5 fruit fly cellular contexts compared by ENCODE assay signal in genomic region chr2L:7799804-7800433, dm6.
TF ChIP-seq lines count a peak whose summit lies in the region.

Gene Herp, minus strand, starts transcription at chr2L:7800058.
Gene r2d2, plus strand, starts transcription at chr2L:7800147.

- TF ChIP-seq CTCF in whole organism, embryonic (GFP tag; optimal IDR thresholded peaks at IDR 0.05; lab: Kevin White, UChicago), result peak; percentile 36

TF ChIP-seq in whole organism, adult, 20 proteins besides CTCF, POLR2A, EP300 and RAD21 (continues in another document):
- TF ChIP-seq CG14711 (tag; optimal IDR thresholded peaks at IDR 0.05; lab: Kevin White, UChicago) (peak; percentile 85), kay (GFP tag; lab: Kevin White, UChicago; ENCODE audit: borderline replicate concordance) (peak; percentile 84), Hr96 (GFP tag; optimal IDR thresholded peaks at IDR 0.05; lab: Kevin White, UChicago) (peak; percentile 96), toe (GFP tag; optimal IDR thresholded peaks at IDR 0.05; lab: Kevin White, UChicago) (peak; percentile 97), CG1620 (GFP tag; optimal IDR thresholded peaks at IDR 0.05; lab: Kevin White, UChicago) (peak; percentile 92), ovo (GFP tag; optimal IDR thresholded peaks at IDR 0.05; lab: Kevin White, UChicago) (peak; percentile 90), CG12768 (GFP tag; optimal IDR thresholded peaks at IDR 0.05; lab: Kevin White, UChicago) (peak; percentile 96), tj (GFP tag; optimal IDR thresholded peaks at IDR 0.05; lab: Kevin White, UChicago) (peak; percentile 68), Mnt (GFP tag; optimal IDR thresholded peaks at IDR 0.05; lab: Kevin White, UChicago) (peak; percentile 90), CG7045 (GFP tag; optimal IDR thresholded peaks at IDR 0.05; lab: Kevin White, UChicago) (peak; percentile 90), Crg-1 (GFP tag; optimal IDR thresholded peaks at IDR 0.05; lab: Kevin White, UChicago) (peak; percentile 89), bab1 (GFP tag; optimal IDR thresholded peaks at IDR 0.05; lab: Kevin White, UChicago) (peak; percentile 89), CG11617 (GFP tag; optimal IDR thresholded peaks at IDR 0.05; lab: Kevin White, UChicago) (peak; percentile 91), Clk (GFP tag; optimal IDR thresholded peaks at IDR 0.05; lab: Kevin White, UChicago) (peak; percentile 73), pad (GFP tag; optimal IDR thresholded peaks at IDR 0.05; lab: Kevin White, UChicago) (peak; percentile 79), cnc (optimal IDR thresholded peaks at IDR 0.05; lab: Kevin White, UChicago) (peak in 1 of 2 experiments; percentile 33), CG7101 (tag; optimal IDR thresholded peaks at IDR 0.05; lab: Kevin White, UChicago) (peak; percentile 91), cic (GFP tag; optimal IDR thresholded peaks at IDR 0.05; lab: Kevin White, UChicago) (peak; percentile 66)

TF ChIP-seq in whole organism, embryonic, 481 proteins besides CTCF, POLR2A, EP300 and RAD21 (continues in another document):
- TF ChIP-seq NfI (GFP tag; optimal IDR thresholded peaks at IDR 0.05; lab: Kevin White, UChicago), result peak; percentile 88
- peak; percentile 62 for TF ChIP-seq CG6683 (GFP tag; optimal IDR thresholded peaks at IDR 0.05; lab: Kevin White, UChicago)
- peak; percentile 92 for TF ChIP-seq CG7372 (GFP tag; IDR thresholded peaks at IDR 0.05; lab: Robert Waterston, UW)
- peak; percentile 81 for TF ChIP-seq tap (tag; optimal IDR thresholded peaks at IDR 0.05; lab: Kevin White, UChicago)
- TF ChIP-seq ase (GFP tag; IDR thresholded peaks at IDR 0.05; lab: Robert Waterston, UW), result peak; percentile 73; the same call in 2 of the 3 replicates
- peak; percentile 73 for TF ChIP-seq ab (GFP tag; optimal IDR thresholded peaks at IDR 0.05; lab: Kevin White, UChicago)
- TF ChIP-seq bbx (GFP tag; IDR thresholded peaks at IDR 0.05; lab: Robert Waterston, UW; ENCODE audit: partially characterized antibody), result peak; percentile 63
- peak; percentile 66 for TF ChIP-seq Deaf1 (tag; optimal IDR thresholded peaks at IDR 0.05; lab: Kevin White, UChicago)
- peak in 1 of 2 experiments; percentile 91 for TF ChIP-seq Hr78 (GFP tag; optimal IDR thresholded peaks at IDR 0.05; lab: Kevin White, UChicago)
- peak; percentile 80 for TF ChIP-seq CG7357 (GFP tag; IDR thresholded peaks at IDR 0.05; lab: Robert Waterston, UW)
- TF ChIP-seq onecut (GFP tag; IDR thresholded peaks at IDR 0.05; lab: Robert Waterston, UW), result peak; percentile 86
- peak; percentile 93 for TF ChIP-seq Hmr (GFP tag; optimal IDR thresholded peaks at IDR 0.05; lab: Kevin White, UChicago)
- peak; percentile 93 for TF ChIP-seq CG13894 (tag; optimal IDR thresholded peaks at IDR 0.05; lab: Kevin White, UChicago)
- TF ChIP-seq yki (optimal IDR thresholded peaks at IDR 0.05; lab: Kevin White, UChicago), result no peak
- peak; percentile 67 for TF ChIP-seq ro (GFP tag; IDR thresholded peaks at IDR 0.05; lab: Robert Waterston, UW)
- TF ChIP-seq gce (GFP tag; IDR thresholded peaks at IDR 0.05; lab: Robert Waterston, UW), result peak; percentile 47; the same call in 1 of the 3 replicates
- peak; percentile 96 for TF ChIP-seq Antp (GFP tag; optimal IDR thresholded peaks at IDR 0.05; lab: Kevin White, UChicago)
- peak; percentile 80; the same call in 2 of the 3 replicates for TF ChIP-seq jigr1 (GFP tag; IDR thresholded peaks at IDR 0.05; lab: Robert Waterston, UW)

TF ChIP-seq in whole organism, prepupa, 60 proteins besides CTCF, POLR2A, EP300 and RAD21 (continues in another document):
- TF ChIP-seq CG10669 (GFP tag; optimal IDR thresholded peaks at IDR 0.05; lab: Kevin White, UChicago) (peak; percentile 86), Eip93F (GFP tag; optimal IDR thresholded peaks at IDR 0.05; lab: Kevin White, UChicago) (no peak), dac (GFP tag; optimal IDR thresholded peaks at IDR 0.05; lab: Kevin White, UChicago) (peak; percentile 80), Blimp-1 (GFP tag; optimal IDR thresholded peaks at IDR 0.05; lab: Kevin White, UChicago) (peak; percentile 73), CG15336 (GFP tag; IDR thresholded peaks at IDR 0.05; lab: Robert Waterston, UW) (peak; percentile 76; the same call in 1 of the 2 replicates), esn (GFP tag; optimal IDR thresholded peaks at IDR 0.05; lab: Kevin White, UChicago) (peak; percentile 90), Met (GFP tag; optimal IDR thresholded peaks at IDR 0.05; lab: Kevin White, UChicago) (peak; percentile 90), CG4318 (GFP tag; optimal IDR thresholded peaks at IDR 0.05; lab: Kevin White, UChicago) (peak; percentile 73), CG32006 (GFP tag; optimal IDR thresholded peaks at IDR 0.05; lab: Kevin White, UChicago) (peak; percentile 84), dsx (GFP tag; optimal IDR thresholded peaks at IDR 0.05; lab: Kevin White, UChicago; ENCODE audit: poor library complexity, severe bottlenecking) (peak; percentile 77), CG6163 (GFP tag; IDR thresholded peaks at IDR 0.05; lab: Robert Waterston, UW) (peak; percentile 88), CG6276 (GFP tag; optimal IDR thresholded peaks at IDR 0.05; lab: Kevin White, UChicago) (no peak), CG11762 (GFP tag; optimal IDR thresholded peaks at IDR 0.05; lab: Kevin White, UChicago; ENCODE audit: insufficient read depth) (peak; percentile 76), CG3919 (GFP tag; optimal IDR thresholded peaks at IDR 0.05; lab: Kevin White, UChicago) (peak; percentile 87), CG8632 (GFP tag; optimal IDR thresholded peaks at IDR 0.05; lab: Kevin White, UChicago) (peak; percentile 77), Eip75B (GFP tag; optimal IDR thresholded peaks at IDR 0.05; lab: Kevin White, UChicago) (peak; percentile 87), Hr38 (GFP tag; optimal IDR thresholded peaks at IDR 0.05; lab: Kevin White, UChicago) (no peak), CG3032 (tag; optimal IDR thresholded peaks at IDR 0.05; lab: Kevin White, UChicago) (peak; percentile 87)

TF ChIP-seq in whole organism, pupa, 21 proteins besides CTCF, POLR2A, EP300 and RAD21 (continues in another document):
- TF ChIP-seq CG10348 (GFP tag; IDR thresholded peaks at IDR 0.05; lab: Robert Waterston, UW), result peak; percentile 52; the same call in 1 of the 2 replicates
- TF ChIP-seq CG8301 (tag; optimal IDR thresholded peaks at IDR 0.05; lab: Kevin White, UChicago), result peak; percentile 87
- TF ChIP-seq CG9948 (tag; optimal IDR thresholded peaks at IDR 0.05; lab: Kevin White, UChicago), result peak; percentile 82
- TF ChIP-seq Snoo (tag; optimal IDR thresholded peaks at IDR 0.05; lab: Kevin White, UChicago), result peak; percentile 84
- TF ChIP-seq CG14655 (GFP tag; optimal IDR thresholded peaks at IDR 0.05; lab: Kevin White, UChicago), result peak; percentile 87
- TF ChIP-seq CG15710 (tag; optimal IDR thresholded peaks at IDR 0.05; lab: Kevin White, UChicago), result peak; percentile 88
- peak; percentile 88 for TF ChIP-seq Pif1A (GFP tag; optimal IDR thresholded peaks at IDR 0.05; lab: Kevin White, UChicago)
- TF ChIP-seq rn (GFP tag; IDR thresholded peaks at IDR 0.05; lab: Robert Waterston, UW), result no peak; the same call in 1 of the 2 replicates
- peak; percentile 84 for TF ChIP-seq Pif1B (GFP tag; optimal IDR thresholded peaks at IDR 0.05; lab: Kevin White, UChicago)
- TF ChIP-seq CG17806 (tag; optimal IDR thresholded peaks at IDR 0.05; lab: Kevin White, UChicago), result peak; percentile 77
- peak; percentile 84 for TF ChIP-seq CG34367 (tag; optimal IDR thresholded peaks at IDR 0.05; lab: Kevin White, UChicago)
- TF ChIP-seq D1 (tag; optimal IDR thresholded peaks at IDR 0.05; lab: Kevin White, UChicago), result no peak
- TF ChIP-seq CG13204 (GFP tag; optimal IDR thresholded peaks at IDR 0.05; lab: Kevin White, UChicago), result no peak
- peak; percentile 88 for TF ChIP-seq CG8159 (tag; optimal IDR thresholded peaks at IDR 0.05; lab: Kevin White, UChicago)
- peak; percentile 93 for TF ChIP-seq fd96Ca (GFP tag; IDR thresholded peaks at IDR 0.05; lab: Robert Waterston, UW)
- peak; percentile 56 for TF ChIP-seq EcR (GFP tag; optimal IDR thresholded peaks at IDR 0.05; lab: Kevin White, UChicago)
- peak; percentile 87 for TF ChIP-seq CG4496 (GFP tag; IDR thresholded peaks at IDR 0.05; lab: Robert Waterston, UW)
- TF ChIP-seq CG12605 (GFP tag; IDR thresholded peaks at IDR 0.05; lab: Robert Waterston, UW), result peak; percentile 55
- TF ChIP-seq CG32121 (GFP tag; IDR thresholded peaks at IDR 0.05; lab: Robert Waterston, UW), result peak; percentile 78
- peak; percentile 73 for TF ChIP-seq gl (tag; optimal IDR thresholded peaks at IDR 0.05; lab: Kevin White, UChicago)

TF ChIP-seq in whole organism, wandering third instar larva, 38 proteins besides CTCF, POLR2A, EP300 and RAD21 (continues in another document):
- TF ChIP-seq rgr (GFP tag; optimal IDR thresholded peaks at IDR 0.05; lab: Kevin White, UChicago) (peak; percentile 86), Sp1 (GFP tag; optimal IDR thresholded peaks at IDR 0.05; lab: Kevin White, UChicago) (peak; percentile 92), Hnf4 (GFP tag; optimal IDR thresholded peaks at IDR 0.05; lab: Kevin White, UChicago) (peak; percentile 79), dmrt93B (GFP tag; optimal IDR thresholded peaks at IDR 0.05; lab: Kevin White, UChicago) (peak; percentile 81), foxo (GFP tag; optimal IDR thresholded peaks at IDR 0.05; lab: Kevin White, UChicago) (peak in 1 of 2 experiments; percentile 92), ey (GFP tag; optimal IDR thresholded peaks at IDR 0.05; lab: Kevin White, UChicago) (peak; percentile 89), Vsx2 (GFP tag; optimal IDR thresholded peaks at IDR 0.05; lab: Kevin White, UChicago; ENCODE audit: partially characterized antibody) (no peak), sv (GFP tag; optimal IDR thresholded peaks at IDR 0.05; lab: Kevin White, UChicago) (peak; percentile 90), fru (GFP tag; optimal IDR thresholded peaks at IDR 0.05; lab: Kevin White, UChicago) (peak; percentile 90), Myc (optimal IDR thresholded peaks at IDR 0.05; lab: Kevin White, UChicago) (peak; percentile 95), Jra (GFP tag; optimal IDR thresholded peaks at IDR 0.05; lab: Kevin White, UChicago) (peak; percentile 61), HLH106 (tag; optimal IDR thresholded peaks at IDR 0.05; lab: Kevin White, UChicago) (peak; percentile 94), dsf (GFP tag; optimal IDR thresholded peaks at IDR 0.05; lab: Kevin White, UChicago; ENCODE audit: borderline replicate concordance) (peak; percentile 52), Rel (GFP tag; optimal IDR thresholded peaks at IDR 0.05; lab: Kevin White, UChicago) (no peak), Rel (tag; optimal IDR thresholded peaks at IDR 0.05; lab: Kevin White, UChicago) (peak; percentile 70), sage (GFP tag; optimal IDR thresholded peaks at IDR 0.05; lab: Kevin White, UChicago) (no peak), CG32264 (GFP tag; optimal IDR thresholded peaks at IDR 0.05; lab: Kevin White, UChicago) (peak; percentile 72), jim (GFP tag; optimal IDR thresholded peaks at IDR 0.05; lab: Kevin White, UChicago) (no peak), br (GFP tag; optimal IDR thresholded peaks at IDR 0.05; lab: Kevin White, UChicago) (peak; percentile 88), Mio (GFP tag; optimal IDR thresholded peaks at IDR 0.05; lab: Kevin White, UChicago) (no peak), N (GFP tag; optimal IDR thresholded peaks at IDR 0.05; lab: Kevin White, UChicago) (no peak), h (GFP tag; optimal IDR thresholded peaks at IDR 0.05; lab: Kevin White, UChicago) (peak; percentile 88), OdsH (GFP tag; optimal IDR thresholded peaks at IDR 0.05; lab: Kevin White, UChicago) (peak; percentile 80)
